Fruit fly (Drosophila melanogaster): ENCODE results near the gene CG43965.

CG43965 gene

DNA sequence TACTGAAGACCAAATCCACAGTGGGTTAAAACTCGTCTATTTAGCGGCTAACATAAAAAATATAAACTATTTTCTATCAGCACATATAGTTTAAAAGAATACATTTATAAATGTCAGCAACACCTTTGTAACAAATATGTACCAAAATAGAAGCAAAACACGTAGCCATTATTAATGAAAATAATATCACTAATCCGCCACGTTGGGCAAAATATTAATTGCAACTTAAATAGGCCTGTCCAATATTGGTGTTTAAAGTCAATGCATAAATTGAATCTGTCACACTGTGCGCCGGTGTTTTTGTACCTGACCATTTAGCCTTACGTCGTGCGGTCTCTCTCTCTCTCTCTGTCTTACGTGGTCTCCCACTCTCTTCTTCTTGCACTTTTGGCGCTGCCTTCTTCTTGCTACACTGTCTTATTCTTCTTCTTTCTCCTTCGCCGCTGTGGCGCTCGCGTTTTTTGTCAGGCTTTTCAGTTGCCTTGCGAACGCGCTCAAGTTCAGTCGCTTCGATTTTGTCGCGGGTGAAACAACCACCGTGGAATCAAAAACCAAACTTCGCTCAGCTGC lies 40.5 kb upstream of the CG43965 start (continued):
- TF ChIP-seq chif (GFP tag; optimal IDR thresholded peaks at IDR 0.05) (peak; percentile 97 to 98), CG31224 (GFP tag; IDR thresholded peaks at IDR 0.05) (peak; percentile 94), Lpt (GFP tag; optimal IDR thresholded peaks at IDR 0.05) (no peak), Atf-2 (GFP tag; optimal IDR thresholded peaks at IDR 0.05) (peak; percentile 99), YL-1 (GFP tag; optimal IDR thresholded peaks at IDR 0.05) (peak; percentile 92), CG8924 (tag; optimal IDR thresholded peaks at IDR 0.05) (peak; percentile 99), Sox100B (GFP tag; optimal IDR thresholded peaks at IDR 0.05) (peak; percentile 99), Tbp (GFP tag; optimal IDR thresholded peaks at IDR 0.05) (no peak), dmrt99B (tag; optimal IDR thresholded peaks at IDR 0.05) (peak; percentile 99), CG10543 (GFP tag; optimal IDR thresholded peaks at IDR 0.05) (peak; percentile 98), emc (GFP tag; optimal IDR thresholded peaks at IDR 0.05) (peak; percentile 92), Sox102F (GFP tag; optimal IDR thresholded peaks at IDR 0.05) (peak; percentile 98), ro (GFP tag; IDR thresholded peaks at IDR 0.05) (peak; percentile 95), hbn (GFP tag; IDR thresholded peaks at IDR 0.05; ENCODE audit: partially characterized antibody) (no peak), CG16863 (GFP tag; optimal IDR thresholded peaks at IDR 0.05) (peak; percentile 98), CG3726 (GFP tag; IDR thresholded peaks at IDR 0.05) (peak; percentile 95), CG1647 (GFP tag; optimal IDR thresholded peaks at IDR 0.05) (peak; percentile 92), CG12219 (GFP tag; optimal IDR thresholded peaks at IDR 0.05) (peak; percentile 98), CG14860 (GFP tag; IDR thresholded peaks at IDR 0.05; ENCODE audit: partially characterized antibody) (peak; percentile 73; the same call in 2 of the 3 replicates), CG2199 (GFP tag; IDR thresholded peaks at IDR 0.05) (peak; percentile 87), CG4424 (GFP tag; optimal IDR thresholded peaks at IDR 0.05) (peak; percentile 97), CG15269 (tag; optimal IDR thresholded peaks at IDR 0.05) (peak; percentile 98), zen (tag; optimal IDR thresholded peaks at IDR 0.05) (peak; percentile 86), ci (GFP tag; IDR thresholded peaks at IDR 0.05) (peak; percentile 97), MTF-1 (GFP tag; optimal IDR thresholded peaks at IDR 0.05; ENCODE audit: borderline replicate concordance) (peak; percentile 88), CG2712 (tag; optimal IDR thresholded peaks at IDR 0.05) (peak; percentile 99), CG17912 (GFP tag; optimal IDR thresholded peaks at IDR 0.05) (peak; percentile 92), CG16815 (GFP tag; optimal IDR thresholded peaks at IDR 0.05) (peak; percentile 99), tll (GFP tag; optimal IDR thresholded peaks at IDR 0.05) (peak in 1 of 2 experiments; percentile 8), cas (GFP tag; IDR thresholded peaks at IDR 0.05) (peak; percentile 89), CG32772 (GFP tag; IDR thresholded peaks at IDR 0.05) (peak; percentile 97), CG11504 (tag; optimal IDR thresholded peaks at IDR 0.05) (peak; percentile 96), Taf1 (GFP tag; IDR thresholded peaks at IDR 0.05) (peak; percentile 95), jing (GFP tag; optimal IDR thresholded peaks at IDR 0.05) (peak; percentile 98), CG2202 (tag; optimal IDR thresholded peaks at IDR 0.05) (peak; percentile 97), ken (GFP tag; IDR thresholded peaks at IDR 0.05) (peak; percentile 98), Opbp (GFP tag; IDR thresholded peaks at IDR 0.05; ENCODE audit: partially characterized antibody) (no peak), pnt (GFP tag; optimal IDR thresholded peaks at IDR 0.05) (peak; percentile 97), Lhr (GFP tag; optimal IDR thresholded peaks at IDR 0.05) (peak; percentile 96), Dip3 (GFP tag; optimal IDR thresholded peaks at IDR 0.05) (peak; percentile 98), Antp (GFP tag; optimal IDR thresholded peaks at IDR 0.05) (peak; percentile 95), tin (GFP tag; optimal IDR thresholded peaks at IDR 0.05) (peak; percentile 98), sd (tag; optimal IDR thresholded peaks at IDR 0.05) (peak; percentile 91), CG2889 (GFP tag; IDR thresholded peaks at IDR 0.05) (peak; percentile 95), CG10431 (GFP tag; optimal IDR thresholded peaks at IDR 0.05) (peak; percentile 97), dimm (GFP tag; IDR thresholded peaks at IDR 0.05) (peak; percentile 92), abd-A (tag; optimal IDR thresholded peaks at IDR 0.05) (peak; percentile 73), CG7987 (GFP tag; optimal IDR thresholded peaks at IDR 0.05) (peak; percentile 87), wek (GFP tag; optimal IDR thresholded peaks at IDR 0.05) (peak; percentile 90), Ada2b (GFP tag; IDR thresholded peaks at IDR 0.05) (peak; percentile 98)
